Fruit fly (Drosophila melanogaster) whole organism, embryonic: ENCODE measurements around the gene PIG-Q.

Experiments used
- Ada2b ChIP-seq: fragments of 200-800 bp; sonication (Bioruptor generic); IDR thresholded peaks from 2 replicates; pipeline ENCODE4 v1.3.6; 2022; ENCODE audit warnings: missing biosample characterization, missing genetic modification characterization
- Atf6 ChIP-seq: fragments of 200-800 bp; sonication (Bioruptor generic); IDR thresholded peaks from 2 replicates; pipeline ENCODE4 v1.3.6; 2022; ENCODE audit warnings: missing biosample characterization, missing genetic modification characterization
- CG10321 ChIP-seq: fragments of 200-800 bp; sonication (Bioruptor generic); IDR thresholded peaks from 2 replicates; pipeline ENCODE4 v1.3.6; 2022; ENCODE audit warnings: missing biosample characterization, missing genetic modification characterization
- CG11247 ChIP-seq: fragments of 200-800 bp; sonication (Bioruptor generic); IDR thresholded peaks from 2 replicates; pipeline ENCODE4 v1.3.6; 2022; ENCODE audit warnings: missing biosample characterization, missing genetic modification characterization
- CG12744 ChIP-seq: fragments of 200-800 bp; sonication (Bioruptor generic); optimal IDR thresholded peaks from 2 replicates; lab custom pipeline; 2016; ENCODE audit warnings: missing biosample characterization, missing genetic modification characterization
- CG1529 ChIP-seq: fragments of 200-800 bp; sonication (Bioruptor generic); optimal IDR thresholded peaks from 3 replicates; lab custom pipeline; 2018; ENCODE audit warnings: missing biosample characterization, missing genetic modification characterization
- CG1603 ChIP-seq: fragments of 200-800 bp; sonication (Bioruptor generic); optimal IDR thresholded peaks from 2 replicates; lab custom pipeline; 2019; ENCODE audit warnings: missing biosample characterization, mild to moderate bottlenecking, missing genetic modification characterization, moderate library complexity
- CG17385 ChIP-seq: fragments of 200-800 bp; sonication (Bioruptor generic); optimal IDR thresholded peaks from 3 replicates; lab custom pipeline; 2018; ENCODE audit warnings: missing biosample characterization, mild to moderate bottlenecking, missing genetic modification characterization
- CG1792 ChIP-seq: fragments of 200-800 bp; sonication (Bioruptor generic); optimal IDR thresholded peaks from 2 replicates; lab custom pipeline; 2016; ENCODE audit warnings: missing biosample characterization, missing genetic modification characterization
- CG2889 ChIP-seq: fragments of 200-800 bp; sonication (Bioruptor generic); IDR thresholded peaks from 3 replicates; pipeline ENCODE4 v1.3.6; 2022; ENCODE audit warnings: missing biosample characterization, missing genetic modification characterization
- CG3065 ChIP-seq: fragments of 200-800 bp; sonication (Bioruptor generic); optimal IDR thresholded peaks from 2 replicates; lab custom pipeline; 2016; ENCODE audit warnings: missing biosample characterization, missing genetic modification characterization
- CG32772 ChIP-seq: fragments of 200-800 bp; sonication (Bioruptor generic); IDR thresholded peaks from 2 replicates; pipeline ENCODE4 v1.3.6; 2022; ENCODE audit warnings: missing biosample characterization, missing genetic modification characterization
- CG43689 ChIP-seq: fragments of 200-800 bp; sonication (Bioruptor generic); IDR thresholded peaks from 2 replicates; pipeline ENCODE4 v1.3.6; 2022; ENCODE audit warnings: missing biosample characterization, missing genetic modification characterization
- CG8290 ChIP-seq, 3 experiments: fragments of 200-800 bp; sonication (Bioruptor generic); optimal IDR thresholded peaks; 2 replicates each; lab custom pipeline; 2016 to 2019; ENCODE audit warnings: missing biosample characterization in 3 of 3, missing genetic modification characterization in 3 of 3, mild to moderate bottlenecking in 2 of 3, moderate library complexity in 1 of 3
- CoRest ChIP-seq: fragments of 200-800 bp; sonication (Bioruptor generic); optimal IDR thresholded peaks from 3 replicates; lab custom pipeline; 2018; ENCODE audit warnings: missing biosample characterization, mild to moderate bottlenecking, missing genetic modification characterization, moderate library complexity
- D19A ChIP-seq: fragments of 200-800 bp; optimal IDR thresholded peaks from 3 replicates; lab custom pipeline; 2019; ENCODE audit warnings: missing biosample characterization, mild to moderate bottlenecking, missing genetic modification characterization, moderate library complexity
- D19B ChIP-seq: fragments of 200-800 bp; sonication (Bioruptor generic); optimal IDR thresholded peaks from 2 replicates; lab custom pipeline; 2017; ENCODE audit warnings: missing biosample characterization, mild to moderate bottlenecking, missing genetic modification characterization
- Dref ChIP-seq: fragments of 200-800 bp; sonication (Bioruptor generic); IDR thresholded peaks from 2 replicates; pipeline ENCODE4 v1.3.6; 2022; ENCODE audit warnings: missing biosample characterization, missing genetic modification characterization
- HLH3B ChIP-seq: fragments of 200-800 bp; sonication (Bioruptor generic); IDR thresholded peaks from 2 replicates; pipeline ENCODE4 v1.3.6; 2022; ENCODE audit warnings: missing biosample characterization, missing genetic modification characterization
- HmgD ChIP-seq: fragments of 200-800 bp; sonication (Bioruptor generic); optimal IDR thresholded peaks from 3 replicates; lab custom pipeline; 2016; ENCODE audit warnings: missing biosample characterization, missing genetic modification characterization
- HmgZ ChIP-seq: fragments of 200-800 bp; sonication (Bioruptor generic); optimal IDR thresholded peaks from 2 replicates; lab custom pipeline; 2018; ENCODE audit warnings: missing biosample characterization, mild to moderate bottlenecking, missing genetic modification characterization
- Hr3 ChIP-seq: fragments of 200-800 bp; sonication (Bioruptor generic); optimal IDR thresholded peaks from 3 replicates; lab custom pipeline; 2016; ENCODE audit warnings: missing biosample characterization, missing genetic modification characterization
- MESR4 ChIP-seq: fragments of 200-800 bp; sonication (Bioruptor generic); optimal IDR thresholded peaks from 2 replicates; lab custom pipeline; 2018; ENCODE audit warnings: missing biosample characterization, mild to moderate bottlenecking, missing genetic modification characterization, moderate library complexity
- Med ChIP-seq: fragments of 200-800 bp; sonication (Bioruptor generic); peaks from one replicate; lab custom pipeline; 2016; ENCODE audit warnings: missing biosample characterization, missing genetic modification characterization, mild to moderate bottlenecking, inconsistent platforms, moderate library complexity
- Nf-YA ChIP-seq: fragments of 200-800 bp; sonication (Bioruptor generic); IDR thresholded peaks from 2 replicates; pipeline ENCODE4 v1.3.6; 2022; ENCODE audit warnings: missing biosample characterization, missing genetic modification characterization
- NfI ChIP-seq: fragments of 200-800 bp; sonication (Bioruptor generic); optimal IDR thresholded peaks from 3 replicates; lab custom pipeline; 2018; ENCODE audit warnings: missing biosample characterization, mild to moderate bottlenecking, missing genetic modification characterization, moderate library complexity
- Opbp ChIP-seq: fragments of 200-800 bp; sonication (Bioruptor generic); IDR thresholded peaks from 3 replicates; pipeline ENCODE4 v1.3.6; 2022; ENCODE audit warnings: missing biosample characterization, missing genetic modification characterization; ENCODE audit not compliant: partially characterized antibody
- Six4 ChIP-seq: fragments of 200-800 bp; sonication (Bioruptor generic); optimal IDR thresholded peaks from 2 replicates; lab custom pipeline; 2016; ENCODE audit warnings: missing biosample characterization, missing genetic modification characterization
- Spps ChIP-seq: fragments of 200-800 bp; sonication (Bioruptor generic); optimal IDR thresholded peaks from 2 replicates; lab custom pipeline; 2018; ENCODE audit warnings: missing biosample characterization, mild to moderate bottlenecking, missing genetic modification characterization
- Stat92E ChIP-seq, 3 experiments: fragments of >200 bp in 2 of 3; fragments of 200-800 bp in 1 of 3; sonication (Bioruptor generic) in 1 of 3; optimal IDR thresholded peaks; 2 replicates each; lab custom pipeline; 2017 to 2019; ENCODE audit warnings: missing biosample characterization in 3 of 3, missing genetic modification characterization in 3 of 3, mild to moderate bottlenecking in 1 of 3, moderate library complexity in 1 of 3
- Tbp ChIP-seq: fragments of >200 bp; optimal IDR thresholded peaks from 2 replicates; lab custom pipeline; 2018; ENCODE audit warnings: missing biosample characterization, missing genetic modification characterization
- Xrp1 ChIP-seq: fragments of 200-800 bp; sonication (Bioruptor generic); IDR thresholded peaks from 2 replicates; pipeline ENCODE4 v1.3.6; 2022; ENCODE audit warnings: missing biosample characterization, missing genetic modification characterization
- ab ChIP-seq: fragments of 200-800 bp; sonication (Bioruptor generic); optimal IDR thresholded peaks from 2 replicates; lab custom pipeline; 2016; ENCODE audit warnings: missing biosample characterization, missing genetic modification characterization
- cas ChIP-seq: fragments of 200-800 bp; sonication (Bioruptor generic); IDR thresholded peaks from 2 replicates; pipeline ENCODE4 v1.3.6; 2022; ENCODE audit warnings: missing biosample characterization, missing genetic modification characterization
- da ChIP-seq: fragments of 200-800 bp; sonication (Bioruptor generic); optimal IDR thresholded peaks from 2 replicates; lab custom pipeline; 2016; ENCODE audit warnings: missing biosample characterization, missing genetic modification characterization
- dan ChIP-seq: fragments of 200-800 bp; sonication (Bioruptor generic); IDR thresholded peaks from 2 replicates; pipeline ENCODE4 v1.3.6; 2022; ENCODE audit warnings: missing biosample characterization, missing genetic modification characterization
- dmrt99B ChIP-seq: fragments of 200-800 bp; sonication (Bioruptor generic); optimal IDR thresholded peaks from 2 replicates; lab custom pipeline; 2018; ENCODE audit warnings: missing biosample characterization, mild to moderate bottlenecking, missing genetic modification characterization, moderate library complexity
- dpn ChIP-seq, 2 experiments: fragments of 200-800 bp; sonication (Bioruptor generic); optimal IDR thresholded peaks; 3 replicates each; lab custom pipeline; 2016; ENCODE audit warnings: missing biosample characterization in 2 of 2, missing genetic modification characterization in 2 of 2
- dysf ChIP-seq: fragments of 200-800 bp; sonication (Bioruptor generic); IDR thresholded peaks from 3 replicates; pipeline ENCODE4 v1.3.6; 2022; ENCODE audit warnings: missing biosample characterization, missing genetic modification characterization
- ftz-f1 ChIP-seq: fragments of 200-800 bp; sonication (Bioruptor generic); optimal IDR thresholded peaks from 2 replicates; lab custom pipeline; 2016; ENCODE audit warnings: missing biosample characterization, missing genetic modification characterization
- gem ChIP-seq: fragments of 200-800 bp; sonication (Bioruptor generic); optimal IDR thresholded peaks from 2 replicates; lab custom pipeline; 2019; ENCODE audit warnings: missing biosample characterization, mild to moderate bottlenecking, missing genetic modification characterization, moderate library complexity
- hkb ChIP-seq, 2 experiments: fragments of 200-800 bp in 1 of 2; fragments of >200 bp in 1 of 2; sonication (Bioruptor generic) in 1 of 2; IDR thresholded peaks in 1 of 2; optimal IDR thresholded peaks in 1 of 2; 2 replicates each; pipeline versions ENCODE4 v1.3.6 to Lab custom; 2017 to 2022; ENCODE audit warnings: missing biosample characterization in 1 of 2, missing genetic modification characterization in 1 of 2
- inv ChIP-seq: fragments of 200-800 bp; sonication (Bioruptor generic); IDR thresholded peaks from 2 replicates; pipeline ENCODE4 v1.3.6; 2022; ENCODE audit warnings: missing biosample characterization, missing genetic modification characterization; ENCODE audit not compliant: partially characterized antibody
- pho ChIP-seq: fragments of 200-800 bp; sonication (Bioruptor generic); optimal IDR thresholded peaks from 2 replicates; lab custom pipeline; 2016; ENCODE audit warnings: missing biosample characterization, missing genetic modification characterization
- sisA ChIP-seq: fragments of 200-800 bp; sonication (Bioruptor generic); IDR thresholded peaks from 2 replicates; pipeline ENCODE4 v1.3.6; 2022; ENCODE audit warnings: missing biosample characterization, missing genetic modification characterization
- ssp ChIP-seq: fragments of 200-800 bp; sonication (Bioruptor generic); IDR thresholded peaks from 2 replicates; pipeline ENCODE4 v1.3.6; 2022; ENCODE audit warnings: missing biosample characterization, missing genetic modification characterization
- twi ChIP-seq: fragments of 200-800 bp; optimal IDR thresholded peaks from 2 replicates; lab custom pipeline; 2019; ENCODE audit warnings: missing biosample characterization, mild to moderate bottlenecking, missing genetic modification characterization, moderate library complexity
- zfh2 ChIP-seq: fragments of 200-800 bp; sonication (Bioruptor generic); optimal IDR thresholded peaks from 2 replicates; lab custom pipeline; 2016; ENCODE audit warnings: missing biosample characterization, missing genetic modification characterization

PIG-Q gene

dm6 chrX:16384843-16385726 lies 26.1 kb downstream of the PIG-Q start, which contains the start of the genes CG9992 and CG4239 (continued):
- TF ChIP-seq ssp (GFP tag; lab: Robert Waterston, UW) = peak; percentile 97
- peak; percentile 85 for TF ChIP-seq CoRest
- TF ChIP-seq gem = peak; percentile 79
- TF ChIP-seq Nf-YA (GFP tag; lab: Robert Waterston, UW) = no peak
- TF ChIP-seq CG1603 (tag; lab: Kevin White, UChicago) = peak; percentile 42
- peak; percentile 71 for TF ChIP-seq HmgZ
- no peak for TF ChIP-seq da (GFP tag; lab: Kevin White, UChicago)
- TF ChIP-seq NfI = peak; percentile 56
- TF ChIP-seq Atf6 (GFP tag; lab: Robert Waterston, UW) = peak; percentile 62
- TF ChIP-seq CG17385 (GFP tag; lab: Kevin White, UChicago) = peak; percentile 45
- TF ChIP-seq Med = peak; percentile 83
- TF ChIP-seq dpn (GFP tag; optimal IDR thresholded peaks at IDR 0.05; lab: Kevin White, UChicago) = peak; percentile 31 to 67
- TF ChIP-seq dysf (GFP tag; lab: Robert Waterston, UW) = peak; percentile 73
- TF ChIP-seq Opbp (GFP tag; lab: Robert Waterston, UW) = peak; percentile 61; the same call in 2 of the 3 replicates
- peak; percentile 11 for TF ChIP-seq pho (GFP tag; lab: Kevin White, UChicago)
- peak; percentile 53; the same call in 1 of the 2 replicates for TF ChIP-seq HLH3B (GFP tag; lab: Robert Waterston, UW)
- 0 out of 2 replicates have a peak, but pooled peaks have one; percentile 42 for TF ChIP-seq inv (GFP tag; lab: Robert Waterston, UW)
- TF ChIP-seq CG1792 (GFP tag; lab: Kevin White, UChicago) = no peak
- TF ChIP-seq ftz-f1 = no peak
- TF ChIP-seq Dref (GFP tag; lab: Robert Waterston, UW) = peak; percentile 69
- peak; percentile 70 for TF ChIP-seq hkb (optimal IDR thresholded peaks at IDR 0.05; lab: Kevin White, UChicago)
- TF ChIP-seq hkb (GFP tag; IDR thresholded peaks at IDR 0.05; lab: Robert Waterston, UW) = no peak
- no peak for TF ChIP-seq CG3065 (GFP tag; lab: Kevin White, UChicago)
- no peak for TF ChIP-seq CG2889 (GFP tag; lab: Robert Waterston, UW)
- no peak for TF ChIP-seq Spps (tag; lab: Kevin White, UChicago)
- TF ChIP-seq sisA = peak; percentile 61
- TF ChIP-seq cas = peak; percentile 8; the same call in 1 of the 2 replicates
- TF ChIP-seq CG12744 (GFP tag; lab: Kevin White, UChicago) = no peak
- TF ChIP-seq HmgD = peak; percentile 25
- no peak for TF ChIP-seq D19B (GFP tag; lab: Kevin White, UChicago)
- peak; percentile 28; the same call in 1 of the 2 replicates for TF ChIP-seq Xrp1 (GFP tag; lab: Robert Waterston, UW)
- TF ChIP-seq CG11247 (GFP tag; lab: Robert Waterston, UW) = peak; percentile 24; the same call in 1 of the 2 replicates
- TF ChIP-seq Tbp (GFP tag; lab: Kevin White, UChicago) = no peak
- peak; percentile 58 for TF ChIP-seq twi (tag; lab: Kevin White, UChicago)
- peak; percentile 74 for TF ChIP-seq CG8290 (GFP tag; optimal IDR thresholded peaks at IDR 0.05; lab: Kevin White, UChicago)
- TF ChIP-seq CG8290 (tag; optimal IDR thresholded peaks at IDR 0.05; lab: Kevin White, UChicago) = peak; percentile 18 to 61
- TF ChIP-seq CG10321 (GFP tag; lab: Robert Waterston, UW) = no peak
- no peak for TF ChIP-seq CG1529
- TF ChIP-seq Ada2b (GFP tag; lab: Robert Waterston, UW) = 0 out of 2 replicates have a peak, but pooled peaks have one; percentile 29
- peak; percentile 69 for TF ChIP-seq zfh2 (GFP tag; lab: Kevin White, UChicago)
- TF ChIP-seq D19A = peak; percentile 30
- peak; percentile 43 for TF ChIP-seq Hr3 (GFP tag; lab: Kevin White, UChicago)
- TF ChIP-seq CG43689 = no peak
- TF ChIP-seq Stat92E (GFP tag; optimal IDR thresholded peaks at IDR 0.05; lab: Kevin White, UChicago) = no peak
- TF ChIP-seq Six4 = no peak
- peak; percentile 53 for TF ChIP-seq dmrt99B
- TF ChIP-seq MESR4 (GFP tag; lab: Kevin White, UChicago) = no peak
- TF ChIP-seq CG32772 (GFP tag; lab: Robert Waterston, UW) = 0 out of 2 replicates have a peak, but pooled peaks have one; percentile 41
- peak; percentile 22 for TF ChIP-seq ab (GFP tag; lab: Kevin White, UChicago)
- TF ChIP-seq dan (GFP tag; lab: Robert Waterston, UW) = no peak
